Worm (Caenorhabditis elegans) whole organism, midembryonic: Measurements from ENCODE around the gene sdz-1.

Experiments
- cog-1 ChIP-seq: sonication (generic microtip); optimal IDR thresholded peaks from 2 replicates; lab custom pipeline; 2016; ENCODE audit warnings: missing genetic modification characterization, missing compliant biosample characterization
- flt-1 ChIP-seq: fragments of 200-800 bp; sonication (Bioruptor generic); IDR thresholded peaks from 2 replicates; pipeline ENCODE4 v1.3.6; 2022; ENCODE audit warnings: missing genetic modification characterization, missing compliant biosample characterization
- klf-2 ChIP-seq: fragments of 200-800 bp; sonication (Bioruptor generic); conservative IDR thresholded peaks from 2 replicates; pipeline ENCODE4 v1.3.6; 2022; ENCODE audit warnings: missing genetic modification reagents, missing genetic modification characterization, missing compliant biosample characterization
- med-1 ChIP-seq: sonication (generic microtip); optimal IDR thresholded peaks from 2 replicates; lab custom pipeline; 2017; ENCODE audit warnings: missing genetic modification characterization, mild to moderate bottlenecking, missing compliant biosample characterization, antibody characterized with exemption, missing genetic modification reagents; ENCODE audit not compliant: insufficient read depth
- ref-1 ChIP-seq: fragments of 200-800 bp; sonication (Bioruptor generic); conservative IDR thresholded peaks from 2 replicates; pipeline ENCODE4 v1.3.6; 2022; ENCODE audit warnings: missing genetic modification reagents, missing genetic modification characterization, missing compliant biosample characterization
- ztf-29 ChIP-seq: fragments of 200-800 bp; sonication (Bioruptor generic); IDR thresholded peaks from 2 replicates; pipeline ENCODE4 v1.3.6; 2022; ENCODE audit warnings: missing genetic modification reagents, missing genetic modification characterization, missing compliant biosample characterization

ce11 chrIII:8685590-8686240 lies 14.4 kb downstream of the sdz-1 start:
- TF ChIP-seq med-1 (GFP tag; lab: Kevin White, UChicago) (no peak), flt-1 (no peak), ztf-29 (no peak), klf-2 (no peak), cog-1 (no peak), ref-1 (no peak)
